Worm (Caenorhabditis elegans): Measurements from ENCODE around the gene bgnt-1.2.
"Not testable (repeated sequence)": the region's sequence is repeated elsewhere in the genome, so short reads cannot be mapped to it uniquely, and the experiment has no call there.

Gene bgnt-1.2

ce11 chrV:2095204-2095603, 23.3 kb downstream of the bgnt-1.2 start, which contains the start of gene F36F12.2:
TSS of gene F36F12.2 (minus strand) at chrV:2095304.
- TF ChIP-seq hmbx-1 (tag; optimal IDR thresholded peaks at IDR 0.05), result no peak

DNA sequence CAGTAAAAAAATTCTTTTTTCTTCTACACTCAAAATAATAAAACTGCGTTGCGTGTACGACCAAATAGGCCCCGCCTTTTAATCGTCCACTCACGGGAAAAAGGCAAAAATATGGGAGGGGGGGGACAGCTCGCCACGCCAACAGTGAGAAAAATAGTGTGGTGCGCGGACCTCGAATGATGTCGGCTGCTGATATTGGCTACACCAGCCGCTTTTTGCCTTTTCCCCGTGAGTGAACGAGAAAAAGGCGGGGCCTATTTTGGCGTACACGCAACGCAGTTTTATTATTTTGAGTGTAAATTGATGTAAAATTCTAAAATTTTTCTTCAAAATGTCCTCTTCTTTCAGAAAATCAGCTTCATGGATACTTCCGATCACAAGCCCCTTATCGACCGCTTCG, 28.2 kb downstream of the bgnt-1.2 start, which contains the start of gene ztf-28:
TSS of gene ztf-28 (plus strand) at position 349 of the 400 bp plus-strand sequence.
- TF ChIP-seq F13C5.2 (tag; optimal IDR thresholded peaks at IDR 0.05); B0310.2 (tag; optimal IDR thresholded peaks at IDR 0.05); pes-1 (GFP tag; IDR thresholded peaks at IDR 0.05): not testable (repeated sequence)

DNA sequence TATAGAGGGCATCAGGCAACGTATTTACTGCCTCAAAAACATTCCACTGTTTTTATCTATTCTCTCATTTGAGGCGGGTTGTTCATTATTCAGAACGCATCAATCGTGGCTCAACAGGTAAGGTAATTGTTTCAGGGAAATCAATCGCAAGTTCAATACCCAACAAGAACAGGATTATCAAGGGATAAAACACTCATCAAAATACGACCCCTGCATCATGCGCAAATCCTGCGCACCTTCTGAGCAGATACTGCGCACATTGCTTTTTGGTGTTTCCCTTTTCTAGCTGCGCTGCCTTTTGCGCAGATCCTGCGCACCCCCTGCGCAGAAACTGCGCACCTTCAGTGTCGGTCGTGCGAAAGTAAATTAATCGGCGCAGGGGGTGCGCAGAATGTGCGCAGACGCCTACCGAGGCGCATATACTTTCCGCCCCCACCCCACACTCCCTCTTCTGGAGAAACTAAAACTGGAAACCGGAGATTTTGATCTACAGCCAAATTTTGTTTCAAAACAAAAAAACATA, 32.7 kb downstream of the bgnt-1.2 start, which contains the start of gene F36F12.3:
TSS of gene F36F12.3 (plus strand) at position 51 of the 523 bp plus-strand sequence.
- TF ChIP-seq scrt-1 (GFP tag; IDR thresholded peaks at IDR 0.05), result 0 out of 2 replicates have a peak, but pooled peaks have one; percentile 11

DNA sequence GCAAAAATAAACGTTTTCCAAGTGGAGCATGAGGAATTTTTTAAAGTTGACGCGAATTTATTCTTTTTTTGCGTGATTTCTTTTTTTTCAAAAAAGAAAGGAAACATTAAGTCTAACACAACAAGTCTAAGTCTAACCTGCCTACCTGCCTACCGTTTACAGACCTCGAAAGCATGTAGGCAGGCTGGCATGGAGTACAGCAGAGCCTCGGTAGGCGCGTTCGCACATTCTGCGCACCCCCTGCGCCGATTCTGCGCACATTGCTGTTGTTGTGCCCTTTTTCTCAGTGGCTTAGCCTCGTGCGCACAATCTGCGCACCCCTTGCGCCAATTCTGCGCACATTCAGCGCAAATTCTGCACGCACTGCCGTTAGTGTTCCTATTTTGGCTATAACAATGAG, 34.6 kb downstream of the bgnt-1.2 start:
- TF ChIP-seq B0310.2 (tag; optimal IDR thresholded peaks at IDR 0.05), result no peak
- TF ChIP-seq tbx-37 (GFP tag; conservative IDR thresholded peaks at IDR 0.05), result no peak
- no peak for TF ChIP-seq aly-1 (tag; optimal IDR thresholded peaks at IDR 0.05)
- TF ChIP-seq tbx-11 (GFP tag; IDR thresholded peaks at IDR 0.05), result no peak
- TF ChIP-seq ets-7 (tag; optimal IDR thresholded peaks at IDR 0.05), result no peak

ce11 chrV:2081894-2082293, 36.6 kb downstream of the bgnt-1.2 start:
- TF ChIP-seq ceh-36 (tag; optimal IDR thresholded peaks at IDR 0.05) (no peak), hmg-4 (GFP tag; optimal IDR thresholded peaks at IDR 0.05) (no peak), aly-1 (tag; optimal IDR thresholded peaks at IDR 0.05) (no peak), F13C5.2 (tag; optimal IDR thresholded peaks at IDR 0.05) (no peak), tra-4 (tag; optimal IDR thresholded peaks at IDR 0.05) (no peak), sea-1 (GFP tag; conservative IDR thresholded peaks at IDR 0.05) (no peak), ceh-13 (GFP tag; optimal IDR thresholded peaks at IDR 0.05) (no peak), tbx-37 (GFP tag; conservative IDR thresholded peaks at IDR 0.05) (no peak), tbx-11 (GFP tag; IDR thresholded peaks at IDR 0.05) (no peak), ama-1 (optimal IDR thresholded peaks at IDR 0.05) (no peak), pes-1 (GFP tag; IDR thresholded peaks at IDR 0.05) (no peak), hnd-1 (tag; optimal IDR thresholded peaks at IDR 0.05) (no peak), flt-1 (GFP tag; IDR thresholded peaks at IDR 0.05) (no peak), scrt-1 (GFP tag; IDR thresholded peaks at IDR 0.05) (no peak), hmbx-1 (tag; optimal IDR thresholded peaks at IDR 0.05) (no peak)

- TF ChIP-seq ets-7 (tag; optimal IDR thresholded peaks at IDR 0.05), result no peak
- TF ChIP-seq flt-1 (GFP tag; IDR thresholded peaks at IDR 0.05), result no peak
- no peak for TF ChIP-seq pes-1 (GFP tag; IDR thresholded peaks at IDR 0.05)
- no peak for TF ChIP-seq sea-1 (GFP tag; conservative IDR thresholded peaks at IDR 0.05)
- no peak for TF ChIP-seq ceh-13 (GFP tag; optimal IDR thresholded peaks at IDR 0.05)
- TF ChIP-seq ama-1 (optimal IDR thresholded peaks at IDR 0.05), result no peak
- TF ChIP-seq tbx-37 (GFP tag; conservative IDR thresholded peaks at IDR 0.05), result no peak
- no peak for TF ChIP-seq ceh-36 (tag; optimal IDR thresholded peaks at IDR 0.05)
- TF ChIP-seq hnd-1 (tag; optimal IDR thresholded peaks at IDR 0.05), result no peak
- no peak for TF ChIP-seq aly-1 (tag; optimal IDR thresholded peaks at IDR 0.05)
- TF ChIP-seq B0310.2 (tag; optimal IDR thresholded peaks at IDR 0.05), result no peak
Observed at ce11 chrV:2081269-2081668, 37.2 kb downstream of the bgnt-1.2 start.

- no peak for TF ChIP-seq tbx-11 (GFP tag; IDR thresholded peaks at IDR 0.05)
- no peak for TF ChIP-seq hnd-1 (tag; optimal IDR thresholded peaks at IDR 0.05)
- no peak for TF ChIP-seq pes-1 (GFP tag; IDR thresholded peaks at IDR 0.05)
- TF ChIP-seq scrt-1 (GFP tag; IDR thresholded peaks at IDR 0.05), result no peak
- no peak for TF ChIP-seq ama-1 (optimal IDR thresholded peaks at IDR 0.05)
- TF ChIP-seq ceh-36 (tag; optimal IDR thresholded peaks at IDR 0.05), result no peak
- no peak for TF ChIP-seq tbx-37 (GFP tag; conservative IDR thresholded peaks at IDR 0.05)
- TF ChIP-seq ets-7 (tag; optimal IDR thresholded peaks at IDR 0.05), result no peak
- TF ChIP-seq B0310.2 (tag; optimal IDR thresholded peaks at IDR 0.05), result no peak
- TF ChIP-seq flt-1 (GFP tag; IDR thresholded peaks at IDR 0.05), result no peak
- TF ChIP-seq tra-4 (tag; optimal IDR thresholded peaks at IDR 0.05), result no peak
- no peak for TF ChIP-seq hmg-4 (GFP tag; optimal IDR thresholded peaks at IDR 0.05)
- TF ChIP-seq ceh-13 (GFP tag; optimal IDR thresholded peaks at IDR 0.05), result no peak
- no peak for TF ChIP-seq sea-1 (GFP tag; conservative IDR thresholded peaks at IDR 0.05)
- no peak for TF ChIP-seq aly-1 (tag; optimal IDR thresholded peaks at IDR 0.05)
- no peak for TF ChIP-seq F13C5.2 (tag; optimal IDR thresholded peaks at IDR 0.05)
- no peak for TF ChIP-seq hmbx-1 (tag; optimal IDR thresholded peaks at IDR 0.05)
Observed at ce11 chrV:2076043-2076442, 42.4 kb downstream of the bgnt-1.2 start.

- no peak for TF ChIP-seq scrt-1 (GFP tag; IDR thresholded peaks at IDR 0.05)
- no peak for TF ChIP-seq ets-7 (tag; optimal IDR thresholded peaks at IDR 0.05)
- no peak for TF ChIP-seq ceh-13 (GFP tag; optimal IDR thresholded peaks at IDR 0.05)
- no peak for TF ChIP-seq flt-1 (GFP tag; IDR thresholded peaks at IDR 0.05)
- no peak for TF ChIP-seq ama-1 (optimal IDR thresholded peaks at IDR 0.05)
- TF ChIP-seq hmg-4 (GFP tag; optimal IDR thresholded peaks at IDR 0.05), result no peak
- TF ChIP-seq pes-1 (GFP tag; IDR thresholded peaks at IDR 0.05), result no peak
- TF ChIP-seq F13C5.2 (tag; optimal IDR thresholded peaks at IDR 0.05), result no peak
- TF ChIP-seq aly-1 (tag; optimal IDR thresholded peaks at IDR 0.05), result no peak
- no peak for TF ChIP-seq ceh-36 (tag; optimal IDR thresholded peaks at IDR 0.05)
- no peak for TF ChIP-seq hmbx-1 (tag; optimal IDR thresholded peaks at IDR 0.05)
- no peak for TF ChIP-seq hnd-1 (tag; optimal IDR thresholded peaks at IDR 0.05)
- TF ChIP-seq tra-4 (tag; optimal IDR thresholded peaks at IDR 0.05), result no peak
- TF ChIP-seq B0310.2 (tag; optimal IDR thresholded peaks at IDR 0.05), result no peak
- no peak for TF ChIP-seq tbx-11 (GFP tag; IDR thresholded peaks at IDR 0.05)
- no peak for TF ChIP-seq sea-1 (GFP tag; conservative IDR thresholded peaks at IDR 0.05)
- TF ChIP-seq tbx-37 (GFP tag; conservative IDR thresholded peaks at IDR 0.05), result no peak
Observed at ce11 chrV:2072807-2073206, 45.7 kb downstream of the bgnt-1.2 start, which contains the start of gene Y40B10A.9. TSS of gene Y40B10A.9 (minus strand) at chrV:2072907.

Data from whole organism, early embryonic.